Fruit fly (Drosophila melanogaster) whole organism, pupa: ENCODE data around the gene CG44005.
A peak's percentile ranks its signal among the peaks of the same experiment; 100 is the strongest.

Experiments
- CG10348 ChIP-seq: fragments of 200-800 bp; sonication (Bioruptor generic); IDR thresholded peaks from 2 replicates; pipeline ENCODE4 v1.3.6; 2022; ENCODE audit warnings: missing biosample characterization, missing genetic modification characterization
- CG12605 ChIP-seq: fragments of 200-800 bp; sonication (Bioruptor generic); IDR thresholded peaks from 2 replicates; pipeline ENCODE4 v1.3.6; 2022; ENCODE audit warnings: missing biosample characterization, missing genetic modification characterization
- CG13204 ChIP-seq: fragments of 200-800 bp; sonication (Bioruptor generic); optimal IDR thresholded peaks from 2 replicates; lab custom pipeline; 2018; ENCODE audit warnings: missing biosample characterization, mild to moderate bottlenecking, missing genetic modification characterization, moderate library complexity
- CG14655 ChIP-seq: fragments of 200-800 bp; sonication (Bioruptor generic); optimal IDR thresholded peaks from 3 replicates; lab custom pipeline; 2017; ENCODE audit warnings: mild to moderate bottlenecking, missing biosample characterization, missing genetic modification reagents, missing genetic modification characterization
- CG15710 ChIP-seq: fragments of 200-800 bp; sonication (Bioruptor generic); optimal IDR thresholded peaks from 2 replicates; lab custom pipeline; 2018; ENCODE audit warnings: missing biosample characterization, mild to moderate bottlenecking, missing genetic modification characterization, moderate library complexity
- CG17806 ChIP-seq: fragments of 200-800 bp; sonication (Bioruptor generic); optimal IDR thresholded peaks from 2 replicates; lab custom pipeline; 2018; ENCODE audit warnings: missing biosample characterization, mild to moderate bottlenecking, missing genetic modification characterization, moderate library complexity
- CG32121 ChIP-seq: fragments of 200-800 bp; sonication (Bioruptor generic); IDR thresholded peaks from 2 replicates; pipeline ENCODE4 v1.3.6; 2022; ENCODE audit warnings: missing biosample characterization, missing genetic modification characterization
- CG34367 ChIP-seq: fragments of 200-800 bp; sonication (Bioruptor generic); optimal IDR thresholded peaks from 2 replicates; lab custom pipeline; 2018; ENCODE audit warnings: missing biosample characterization, mild to moderate bottlenecking, missing genetic modification characterization
- CG4496 ChIP-seq: fragments of 200-800 bp; sonication (Bioruptor generic); IDR thresholded peaks from 3 replicates; pipeline ENCODE4 v1.3.6; 2022; ENCODE audit warnings: missing biosample characterization, missing genetic modification characterization
- CG8159 ChIP-seq: fragments of 200-800 bp; sonication (Bioruptor generic); optimal IDR thresholded peaks from 3 replicates; lab custom pipeline; 2018; ENCODE audit warnings: missing biosample characterization, mild to moderate bottlenecking, missing genetic modification characterization, moderate library complexity
- CG8301 ChIP-seq: fragments of 200-800 bp; sonication (Bioruptor generic); optimal IDR thresholded peaks from 2 replicates; lab custom pipeline; 2018; ENCODE audit warnings: missing biosample characterization, mild to moderate bottlenecking, missing genetic modification characterization
- CG9948 ChIP-seq: fragments of 200-800 bp; sonication (Bioruptor generic); optimal IDR thresholded peaks from 2 replicates; lab custom pipeline; 2018; ENCODE audit warnings: missing biosample characterization, mild to moderate bottlenecking, missing genetic modification characterization, moderate library complexity
- D1 ChIP-seq: fragments of 200-800 bp; sonication (Bioruptor generic); optimal IDR thresholded peaks from 2 replicates; lab custom pipeline; 2018; ENCODE audit warnings: missing biosample characterization, mild to moderate bottlenecking, missing genetic modification characterization, moderate library complexity
- EcR ChIP-seq: fragments of 200-800 bp; sonication (Bioruptor generic); optimal IDR thresholded peaks from 3 replicates; lab custom pipeline; 2019; ENCODE audit warnings: missing biosample characterization, missing genetic modification characterization, mild to moderate bottlenecking, moderate library complexity, missing genetic modification reagents
- Ets98B ChIP-seq: fragments of 200-800 bp; sonication (Bioruptor generic); IDR thresholded peaks from 2 replicates; pipeline ENCODE4 v1.3.6; 2022; ENCODE audit warnings: missing biosample characterization, missing genetic modification characterization
- Pif1A ChIP-seq: fragments of 200-800 bp; sonication (Bioruptor generic); optimal IDR thresholded peaks from 3 replicates; lab custom pipeline; 2016; ENCODE audit warnings: missing biosample characterization, missing genetic modification characterization
- Pif1B ChIP-seq: fragments of 200-800 bp; sonication (Bioruptor generic); optimal IDR thresholded peaks from 3 replicates; lab custom pipeline; 2016; ENCODE audit warnings: missing biosample characterization, missing genetic modification characterization
- Snoo ChIP-seq: fragments of 200-800 bp; sonication (Bioruptor generic); optimal IDR thresholded peaks from 3 replicates; lab custom pipeline; 2017; ENCODE audit warnings: missing biosample characterization, mild to moderate bottlenecking, missing genetic modification characterization, inconsistent platforms
- fd96Ca ChIP-seq: fragments of 200-800 bp; sonication (Bioruptor generic); IDR thresholded peaks from 3 replicates; pipeline ENCODE4 v1.3.6; 2022; ENCODE audit warnings: missing biosample characterization, missing genetic modification characterization
- gl ChIP-seq: fragments of 200-800 bp; sonication (Bioruptor generic); optimal IDR thresholded peaks from 2 replicates; lab custom pipeline; 2018; ENCODE audit warnings: missing biosample characterization, mild to moderate bottlenecking, missing genetic modification characterization
- rn ChIP-seq: fragments of 200-800 bp; sonication (Bioruptor generic); IDR thresholded peaks from 2 replicates; pipeline ENCODE4 v1.3.6; 2022; ENCODE audit warnings: missing biosample characterization, missing genetic modification characterization

Gene CG44005

DNA sequence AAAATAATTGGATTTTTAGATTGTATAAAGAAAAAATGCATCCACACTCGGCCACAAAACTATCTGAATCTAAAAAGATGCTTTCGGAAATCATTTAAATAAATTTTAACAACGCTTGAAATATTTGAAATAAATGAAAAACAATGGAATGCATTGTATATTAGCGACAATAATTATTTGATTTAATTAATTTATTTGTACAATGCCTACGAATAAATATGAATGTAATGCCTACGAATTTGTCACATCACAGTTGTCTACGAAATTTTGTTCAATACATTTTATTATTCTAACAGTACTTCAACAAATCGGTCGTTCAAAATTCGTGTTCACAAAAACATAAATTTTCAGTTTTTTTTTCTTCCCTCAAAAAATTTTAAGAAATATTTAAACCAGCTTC lies 31.9 kb downstream of the CG44005 start, which contains the start of gene CG32192:
Gene CG32192 (plus strand): TSS at position 301 of the 400 bp plus-strand sequence.
- no peak for TF ChIP-seq Snoo (tag; lab: Kevin White, UChicago)
- TF ChIP-seq CG17806 (tag; lab: Kevin White, UChicago): no peak
- TF ChIP-seq D1 (tag; lab: Kevin White, UChicago): no peak
- no peak for TF ChIP-seq CG8301 (tag; lab: Kevin White, UChicago)
- no peak for TF ChIP-seq Ets98B (GFP tag; lab: Robert Waterston, UW)
- no peak for TF ChIP-seq CG32121 (GFP tag; lab: Robert Waterston, UW)

DNA sequence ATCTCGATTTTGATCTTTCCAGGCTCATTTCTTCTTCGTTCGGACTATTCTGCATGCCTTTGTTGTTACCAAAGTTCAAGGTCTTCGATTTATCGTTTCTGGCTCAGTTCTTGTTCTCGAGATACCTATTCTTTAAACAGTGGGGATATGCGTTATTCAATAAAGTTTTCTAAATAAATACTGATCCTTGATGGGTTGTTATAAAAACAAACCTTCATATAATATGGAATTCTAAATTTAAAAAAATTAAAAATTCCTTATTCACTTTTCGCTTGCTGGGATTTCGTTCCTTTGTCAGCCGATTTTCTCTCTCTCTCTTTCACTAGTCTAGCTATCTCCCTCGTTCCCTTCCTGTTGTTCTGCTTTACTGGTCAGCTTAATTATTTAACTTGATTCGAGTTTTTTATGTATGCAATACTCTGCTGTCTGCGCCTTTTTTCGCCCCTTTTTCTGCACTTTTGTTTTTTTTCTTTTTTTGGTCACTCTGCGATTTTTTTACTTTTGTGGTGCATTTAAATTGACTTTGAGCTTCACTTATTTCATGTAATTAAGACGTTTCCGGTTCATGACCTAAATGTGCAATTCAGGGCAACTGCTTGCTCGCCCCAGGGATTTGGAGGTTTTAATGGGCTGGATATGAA lies 33.7 kb downstream of the CG44005 start:
- TF ChIP-seq CG12605 (GFP tag; lab: Robert Waterston, UW): no peak; the same call in 1 of the 2 replicates
- TF ChIP-seq CG32121 (GFP tag; lab: Robert Waterston, UW): no peak
- TF ChIP-seq D1 (tag; lab: Kevin White, UChicago): peak; percentile 34
- no peak for TF ChIP-seq rn (GFP tag; lab: Robert Waterston, UW)
- no peak for TF ChIP-seq Snoo (tag; lab: Kevin White, UChicago)
- TF ChIP-seq Pif1B (GFP tag; lab: Kevin White, UChicago): no peak
- no peak for TF ChIP-seq CG8301 (tag; lab: Kevin White, UChicago)
- TF ChIP-seq CG13204 (GFP tag; lab: Kevin White, UChicago): peak; percentile 28
- no peak for TF ChIP-seq Ets98B (GFP tag; lab: Robert Waterston, UW)
- no peak for TF ChIP-seq Pif1A (GFP tag; lab: Kevin White, UChicago)
- no peak for TF ChIP-seq CG14655
- TF ChIP-seq fd96Ca (GFP tag; lab: Robert Waterston, UW): no peak
- TF ChIP-seq CG10348 (GFP tag; lab: Robert Waterston, UW): no peak
- no peak for TF ChIP-seq CG4496 (GFP tag; lab: Robert Waterston, UW)
- TF ChIP-seq CG34367 (tag; lab: Kevin White, UChicago): peak; percentile 37
- peak; percentile 63 for TF ChIP-seq CG15710 (tag; lab: Kevin White, UChicago)
- peak; percentile 67 for TF ChIP-seq CG17806 (tag; lab: Kevin White, UChicago)
- peak; percentile 50 for TF ChIP-seq CG9948 (tag; lab: Kevin White, UChicago)
- peak; percentile 74 for TF ChIP-seq EcR (GFP tag; lab: Kevin White, UChicago)
- TF ChIP-seq CG8159 (tag; lab: Kevin White, UChicago): peak; percentile 68
- peak; percentile 50 for TF ChIP-seq gl (tag; lab: Kevin White, UChicago)

DNA sequence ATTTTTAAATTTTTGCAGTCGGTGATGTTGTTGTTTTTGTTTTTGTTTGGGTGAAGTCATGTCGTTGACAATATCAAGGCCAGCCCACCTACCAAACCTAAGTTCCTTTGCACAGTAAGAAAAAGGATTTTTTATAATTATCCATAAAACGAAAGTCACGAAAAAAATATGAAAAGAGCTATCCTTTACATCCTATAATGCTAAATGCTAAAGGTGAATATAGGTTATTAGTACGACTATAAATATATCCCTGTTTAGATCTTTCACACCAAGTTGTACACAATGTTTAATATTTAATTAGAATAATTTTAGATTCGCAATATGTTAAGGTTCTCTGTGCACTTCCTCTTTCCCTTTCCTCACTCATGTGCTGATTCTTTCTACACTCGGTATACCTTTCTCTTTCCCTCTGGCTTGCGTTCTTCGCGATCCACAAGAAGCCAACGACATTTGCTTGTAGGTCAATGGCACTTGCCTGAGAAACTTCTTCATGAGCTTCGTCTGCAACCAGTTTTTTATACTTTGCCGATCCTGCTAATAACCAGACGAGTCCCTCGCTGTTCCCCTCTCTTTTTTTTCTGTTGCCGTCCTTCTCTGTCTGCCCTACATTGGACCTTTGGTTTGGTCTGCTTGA lies 34.3 kb downstream of the CG44005 start:
- TF ChIP-seq rn (GFP tag; lab: Robert Waterston, UW) (no peak), CG32121 (GFP tag; lab: Robert Waterston, UW) (no peak), CG14655 (peak; percentile 69), CG8159 (tag; lab: Kevin White, UChicago) (peak; percentile 93), CG17806 (tag; lab: Kevin White, UChicago) (peak; percentile 93), D1 (tag; lab: Kevin White, UChicago) (peak; percentile 86), Pif1A (GFP tag; lab: Kevin White, UChicago) (peak; percentile 76), EcR (GFP tag; lab: Kevin White, UChicago) (peak; percentile 99), gl (tag; lab: Kevin White, UChicago) (peak; percentile 67), CG4496 (GFP tag; lab: Robert Waterston, UW) (no peak), CG15710 (tag; lab: Kevin White, UChicago) (peak; percentile 93), fd96Ca (GFP tag; lab: Robert Waterston, UW) (no peak), Snoo (tag; lab: Kevin White, UChicago) (peak; percentile 87), CG34367 (tag; lab: Kevin White, UChicago) (peak; percentile 88), Ets98B (GFP tag; lab: Robert Waterston, UW) (no peak), Pif1B (GFP tag; lab: Kevin White, UChicago) (peak; percentile 68), CG9948 (tag; lab: Kevin White, UChicago) (peak; percentile 94), CG12605 (GFP tag; lab: Robert Waterston, UW) (no peak), CG10348 (GFP tag; lab: Robert Waterston, UW) (no peak), CG8301 (tag; lab: Kevin White, UChicago) (peak; percentile 43), CG13204 (GFP tag; lab: Kevin White, UChicago) (peak; percentile 45)

DNA sequence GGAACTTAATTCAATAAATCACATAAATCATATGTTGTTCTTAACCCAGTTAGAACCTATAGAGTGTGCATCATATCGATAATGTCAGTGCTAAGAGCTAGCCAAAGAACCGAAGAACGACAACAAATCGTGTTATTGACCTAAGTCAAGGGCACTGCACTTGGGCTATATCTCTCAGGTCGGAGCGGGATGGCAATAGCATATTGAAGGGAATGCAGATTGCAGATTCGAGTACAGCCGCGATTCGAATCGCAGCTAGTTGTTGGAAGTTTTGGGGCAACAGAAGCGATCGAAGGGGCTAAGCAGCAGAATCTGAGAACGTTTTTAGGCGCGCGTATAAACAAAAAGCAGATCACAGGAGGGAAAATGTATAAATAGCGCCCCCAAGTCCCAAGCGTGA lies 34.9 kb downstream of the CG44005 start:
- TF ChIP-seq EcR (GFP tag; lab: Kevin White, UChicago) (peak; percentile 97), CG8159 (tag; lab: Kevin White, UChicago) (no peak)

DNA sequence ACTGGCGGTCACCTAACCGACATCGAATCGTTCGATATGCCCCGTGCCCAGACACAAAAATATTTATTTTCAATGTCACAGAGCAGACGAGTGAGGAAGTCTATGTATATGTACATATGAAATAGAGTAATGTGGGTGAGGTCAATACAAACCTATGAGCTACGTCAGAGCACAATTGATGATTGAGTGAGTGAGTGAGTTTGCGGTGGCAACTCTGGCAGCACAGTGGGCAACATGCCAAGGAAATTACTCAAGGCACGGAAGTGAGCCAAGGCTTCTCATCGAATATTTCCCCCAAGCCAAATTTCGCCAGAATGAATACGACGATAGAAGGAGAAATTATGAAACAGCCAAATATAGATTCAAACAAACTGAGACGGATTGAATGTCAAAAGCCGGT lies 37.4 kb downstream of the CG44005 start:
- TF ChIP-seq CG8159 (tag; lab: Kevin White, UChicago): no peak
- no peak for TF ChIP-seq CG8301 (tag; lab: Kevin White, UChicago)
- TF ChIP-seq gl (tag; lab: Kevin White, UChicago): no peak
- TF ChIP-seq CG13204 (GFP tag; lab: Kevin White, UChicago): no peak
- no peak for TF ChIP-seq Pif1A (GFP tag; lab: Kevin White, UChicago)
- no peak for TF ChIP-seq D1 (tag; lab: Kevin White, UChicago)
- TF ChIP-seq CG10348 (GFP tag; lab: Robert Waterston, UW): no peak
- no peak for TF ChIP-seq CG15710 (tag; lab: Kevin White, UChicago)
- no peak for TF ChIP-seq CG14655
- TF ChIP-seq Snoo (tag; lab: Kevin White, UChicago): no peak
- no peak for TF ChIP-seq EcR (GFP tag; lab: Kevin White, UChicago)
